Worm (Caenorhabditis elegans): ENCODE results near the gene srh-303.

DNA sequence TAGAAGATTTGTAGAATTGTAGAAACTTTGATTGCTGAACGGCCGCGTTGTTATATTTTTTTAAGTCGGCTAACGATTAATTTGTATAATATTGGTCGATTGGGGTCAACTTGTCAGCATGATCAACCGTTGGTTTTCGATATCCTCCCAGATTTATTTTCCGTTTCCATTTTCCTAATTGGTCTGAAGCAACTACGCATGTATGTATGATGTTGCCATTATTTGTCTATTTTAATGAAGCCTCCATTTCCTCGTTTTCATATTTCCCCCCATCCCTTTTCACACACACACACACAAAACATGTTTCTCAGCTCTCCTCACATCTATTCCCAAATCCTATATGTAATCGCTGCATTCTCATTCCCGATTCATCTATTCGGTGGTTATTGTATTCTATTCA lies 30.9 kb upstream of the srh-303 start, which contains the start of gene srh-287:
- no peak for TF ChIP-seq lin-13 (GFP tag; optimal IDR thresholded peaks at IDR 0.05)
- no peak for TF ChIP-seq snpc-4 (tag; optimal IDR thresholded peaks at IDR 0.05)
